Worm (Caenorhabditis elegans): ENCODE data around the gene srw-12.

ce11 chrV:15285984-15286383 lies 47.5 kb upstream of the srw-12 start:
- TF ChIP-seq elt-3 (tag; optimal IDR thresholded peaks at IDR 0.05) (no peak), lsy-2 (tag; optimal IDR thresholded peaks at IDR 0.05) (no peak)
